Worm (Caenorhabditis elegans) whole organism, late embryonic: ENCODE results near the gene K07F5.12.
"Not testable (repeated sequence)": the region's sequence is repeated elsewhere in the genome, so short reads cannot be mapped to it uniquely, and the experiment has no call there.

Experiments
- C08G9.2 ChIP-seq: sonication (generic microtip); optimal IDR thresholded peaks from 2 replicates; lab custom pipeline; 2016; ENCODE audit warnings: mild to moderate bottlenecking, missing genetic modification characterization, moderate library complexity, missing compliant biosample characterization
- ceh-9 ChIP-seq: sonication (generic microtip); optimal IDR thresholded peaks from 2 replicates; lab custom pipeline; 2016; ENCODE audit warnings: mild to moderate bottlenecking, missing genetic modification characterization, inconsistent platforms, missing compliant biosample characterization
- hlh-13 ChIP-seq: fragments of 200-800 bp; sonication (Bioruptor generic); optimal IDR thresholded peaks from 2 replicates; lab custom pipeline; 2018; ENCODE audit warnings: mild to moderate bottlenecking, missing genetic modification characterization, missing compliant biosample characterization
- lim-6 ChIP-seq: sonication (generic microtip); optimal IDR thresholded peaks from 2 replicates; lab custom pipeline; 2016; ENCODE audit warnings: missing genetic modification characterization, missing compliant biosample characterization
- nhr-11 ChIP-seq: fragments of 150-350 bp; optimal IDR thresholded peaks from 2 replicates; lab custom pipeline; 2014; ENCODE audit warnings: missing biosample characterization, missing genetic modification characterization
- pha-2 ChIP-seq: sonication (generic microtip); optimal IDR thresholded peaks from 2 replicates; lab custom pipeline; 2017; ENCODE audit warnings: mild to moderate bottlenecking, missing genetic modification characterization, missing compliant biosample characterization

- TF ChIP-seq C08G9.2 (tag; lab: Kevin White, UChicago); ceh-9; pha-2 (tag; lab: Kevin White, UChicago); lim-6 (tag; lab: Kevin White, UChicago); nhr-11 (tag; lab: Kevin White, UChicago); hlh-13 (GFP tag; lab: Kevin White, UChicago): not testable (repeated sequence)
Observed at ce11 chrIV:9894331-9894730, 38.5 kb downstream of the K07F5.12 start, which contains the start of gene msp-77.
